Fruit fly (Drosophila melanogaster) S2 (cell line): ENCODE results near the gene CG34296.

ENCODE experiments used
- CG8478 ChIP-seq: fragments of >200 bp; optimal IDR thresholded peaks from 2 replicates; lab custom pipeline; 2018
- CTCF ChIP-seq, 2 experiments: fragments of >200 bp; optimal IDR thresholded peaks; 2 replicates each; lab custom pipeline; 2018

The CG34296 gene

DNA sequence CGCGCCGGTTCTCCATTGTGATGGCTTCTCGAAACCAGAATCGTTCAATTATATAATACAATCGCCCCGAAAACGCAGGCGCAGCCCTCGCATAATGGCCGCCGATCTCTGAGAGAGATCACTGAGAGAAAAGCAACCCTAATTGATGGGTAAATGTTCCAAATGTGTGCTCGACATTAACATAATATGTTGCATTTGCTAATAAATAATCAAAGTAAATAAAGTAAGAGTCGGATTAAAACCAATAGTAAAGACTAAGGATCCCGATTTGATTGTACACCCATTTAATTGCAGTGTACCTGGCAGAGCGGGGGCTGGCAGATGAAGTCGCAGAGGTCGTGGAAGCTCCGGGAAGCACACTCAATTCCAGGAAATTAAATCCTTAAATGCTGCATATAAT, 17.8 kb upstream of the CG34296 start:
- TF ChIP-seq CTCF (optimal IDR thresholded peaks at IDR 0.05; lab: Kevin White, UChicago), result no peak
- no peak for TF ChIP-seq CG8478 (lab: Kevin White, UChicago)

DNA sequence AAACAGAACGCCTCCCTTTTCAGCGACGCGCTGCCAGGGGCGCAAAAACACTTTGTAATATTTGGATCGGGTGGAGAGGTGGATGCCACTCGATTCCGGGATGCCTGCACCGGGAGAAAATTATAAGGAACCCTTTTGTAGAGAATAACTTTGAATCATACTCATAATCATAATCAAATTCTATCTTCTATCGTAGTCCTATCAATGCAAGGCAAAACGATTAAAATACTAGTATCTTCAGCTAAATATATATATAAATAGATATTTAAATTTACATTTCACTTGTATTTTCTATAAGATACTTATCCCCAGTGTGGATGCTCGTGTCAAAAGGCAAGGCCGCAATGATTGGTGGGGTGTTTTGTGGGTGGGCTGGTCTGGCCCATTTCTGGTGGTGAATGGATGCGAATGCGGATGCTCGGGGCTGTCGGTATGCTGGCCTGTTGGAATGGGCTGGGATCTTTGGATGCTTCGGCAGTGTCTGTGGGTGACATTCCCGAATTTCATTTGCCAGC, 16.5 kb upstream of the CG34296 start:
- TF ChIP-seq CG8478 (lab: Kevin White, UChicago), result no peak

DNA sequence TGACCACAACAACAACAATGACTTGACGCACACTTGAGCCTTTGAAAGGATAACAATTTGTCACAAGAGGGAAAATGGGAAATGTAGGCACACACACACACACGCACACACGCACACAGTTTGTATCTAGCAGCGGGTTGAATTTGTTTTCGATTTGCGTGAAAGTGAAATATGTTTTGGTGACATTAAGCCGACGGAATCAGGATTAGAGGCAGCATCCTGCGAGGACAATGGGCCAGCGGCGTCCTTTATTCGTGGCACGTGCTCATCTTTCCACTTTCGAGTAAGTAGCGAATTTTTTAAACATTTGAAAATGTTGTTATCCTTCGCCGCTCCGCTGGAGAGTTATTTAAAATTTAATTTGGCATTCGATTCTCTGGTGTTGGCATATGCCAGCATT, 15.1 kb upstream of the CG34296 start:
- TF ChIP-seq CG8478 (lab: Kevin White, UChicago), result no peak
- no peak for TF ChIP-seq CTCF (optimal IDR thresholded peaks at IDR 0.05; lab: Kevin White, UChicago)

DNA sequence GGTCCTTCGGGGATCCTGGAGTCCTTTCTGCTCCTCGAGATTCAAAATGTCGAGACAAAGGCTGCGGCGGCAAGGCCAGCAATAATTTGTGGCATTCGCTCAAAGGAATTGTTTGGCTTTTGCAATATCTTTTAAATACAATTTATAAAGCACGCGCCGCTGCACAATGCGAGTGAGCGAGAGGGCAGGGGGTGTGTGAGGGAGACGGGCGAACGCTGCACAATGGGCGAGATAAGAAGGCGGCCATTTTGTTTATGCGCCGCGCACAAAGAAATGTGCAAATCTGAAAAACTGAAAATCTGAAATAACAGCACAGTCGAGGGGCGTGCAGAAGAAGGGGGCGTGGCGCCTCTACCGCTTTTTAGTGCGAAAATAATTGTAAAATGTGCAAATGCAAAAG, 14.0 kb upstream of the CG34296 start:
- no peak for TF ChIP-seq CTCF (optimal IDR thresholded peaks at IDR 0.05; lab: Kevin White, UChicago)
- no peak for TF ChIP-seq CG8478 (lab: Kevin White, UChicago)

DNA sequence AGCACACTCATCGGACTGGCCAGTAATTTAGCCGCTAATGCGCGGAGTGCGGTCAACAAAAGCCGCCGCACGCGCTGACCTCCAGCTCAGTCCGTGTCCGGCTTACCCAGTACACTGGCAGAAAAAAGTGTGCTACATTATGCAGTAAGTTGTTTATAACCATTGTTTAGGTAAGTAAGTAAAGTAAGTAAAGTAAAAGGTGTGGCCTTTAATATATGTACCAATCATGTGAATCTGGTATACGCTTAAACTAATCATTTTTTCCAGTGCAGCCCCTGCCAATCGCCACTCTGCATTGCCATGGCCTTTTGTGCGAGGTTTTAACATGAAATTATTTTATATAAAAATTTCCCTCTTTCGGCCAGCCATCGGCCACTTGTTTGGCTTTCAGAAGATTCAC, 10.9 kb upstream of the CG34296 start:
- TF ChIP-seq CG8478 (lab: Kevin White, UChicago), result no peak
- TF ChIP-seq CTCF (optimal IDR thresholded peaks at IDR 0.05; lab: Kevin White, UChicago), result no peak

DNA sequence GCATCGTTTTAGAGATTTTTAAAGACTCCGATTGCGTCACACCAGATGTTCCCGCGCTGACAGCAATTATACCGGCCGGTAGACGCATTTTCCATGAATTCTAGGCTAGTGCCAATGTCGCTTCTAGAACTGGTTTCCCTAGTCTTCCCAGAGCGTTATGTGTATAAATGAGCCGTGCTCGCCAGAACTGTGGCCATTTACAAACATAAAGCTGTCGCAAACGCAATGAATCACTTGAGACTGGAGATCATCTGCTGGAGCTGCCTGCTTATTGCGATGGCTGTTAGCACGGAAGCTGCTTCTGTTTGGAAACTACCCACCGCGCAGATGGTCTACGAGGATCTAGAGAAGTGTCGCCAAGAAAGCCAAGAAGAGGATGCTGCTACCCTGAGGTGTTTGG, 8.0 kb upstream of the CG34296 start, which contains the start of gene Obp99d:
Gene Obp99d (plus strand): TSS at position 192 of the 400 bp plus-strand sequence.
- TF ChIP-seq CG8478 (lab: Kevin White, UChicago) (no peak), CTCF (optimal IDR thresholded peaks at IDR 0.05; lab: Kevin White, UChicago) (peak in 1 of 2 experiments; percentile 22)

DNA sequence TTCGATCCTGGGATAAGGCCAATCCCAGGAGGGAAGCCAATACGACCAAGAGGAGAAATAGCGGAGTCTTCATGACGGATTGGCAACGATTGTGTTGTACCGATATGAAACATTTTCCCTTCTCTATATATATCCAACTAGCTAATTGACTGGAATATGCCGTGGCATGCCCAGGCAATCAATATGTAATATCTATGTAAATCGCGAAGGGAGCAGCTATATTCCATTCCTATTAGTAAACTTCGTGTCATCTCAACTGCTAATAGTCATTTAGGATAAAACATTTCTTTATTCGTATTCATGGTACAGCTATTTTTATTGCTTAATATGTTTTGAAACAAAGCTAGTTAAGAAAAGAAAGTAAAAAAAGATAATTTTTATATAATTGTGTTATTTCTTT, 7.1 kb upstream of the CG34296 start, which contains the start of gene Dup99B:
Gene Dup99B (minus strand): TSS at position 101 of the 400 bp plus-strand sequence.
- TF ChIP-seq CTCF (optimal IDR thresholded peaks at IDR 0.05; lab: Kevin White, UChicago) (no peak), CG8478 (lab: Kevin White, UChicago) (no peak)

DNA sequence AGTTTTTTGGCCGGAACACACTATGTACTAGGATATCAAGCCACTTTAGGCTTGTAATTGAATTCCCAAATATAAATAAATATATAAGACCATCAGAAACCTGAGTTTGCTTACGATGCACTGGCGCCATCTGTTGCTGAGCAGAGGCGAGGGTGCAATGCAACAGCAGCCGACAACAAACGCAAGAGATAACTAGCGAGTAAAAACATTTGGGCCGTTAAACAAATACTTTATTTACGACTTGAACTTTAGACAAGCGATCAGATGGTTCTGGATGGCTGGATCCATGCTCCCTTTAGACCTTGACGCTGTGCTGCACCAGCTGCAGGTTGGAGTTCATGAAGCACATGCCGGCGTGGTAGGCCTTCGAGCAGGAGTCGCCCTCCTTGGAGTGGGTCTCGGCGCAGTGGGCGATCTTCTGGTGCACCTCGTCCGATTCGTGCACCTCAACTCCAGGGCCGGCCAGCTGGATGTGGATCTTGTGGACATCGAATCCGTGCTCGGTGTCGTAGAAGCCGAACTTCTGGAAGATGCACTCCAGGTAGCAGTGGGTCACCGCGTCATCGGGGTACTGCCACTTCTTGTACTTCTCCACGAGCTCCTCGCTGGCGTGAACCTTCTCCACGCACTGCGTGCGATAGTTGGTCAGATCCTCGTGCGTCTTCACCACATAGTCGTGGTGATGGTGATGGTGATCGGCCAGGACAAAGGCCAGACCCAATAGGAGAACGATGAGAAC, 6.1 kb upstream of the CG34296 start:
- peak; percentile 84 to 88 for TF ChIP-seq CTCF (optimal IDR thresholded peaks at IDR 0.05; lab: Kevin White, UChicago)
- TF ChIP-seq CG8478 (lab: Kevin White, UChicago), result no peak

DNA sequence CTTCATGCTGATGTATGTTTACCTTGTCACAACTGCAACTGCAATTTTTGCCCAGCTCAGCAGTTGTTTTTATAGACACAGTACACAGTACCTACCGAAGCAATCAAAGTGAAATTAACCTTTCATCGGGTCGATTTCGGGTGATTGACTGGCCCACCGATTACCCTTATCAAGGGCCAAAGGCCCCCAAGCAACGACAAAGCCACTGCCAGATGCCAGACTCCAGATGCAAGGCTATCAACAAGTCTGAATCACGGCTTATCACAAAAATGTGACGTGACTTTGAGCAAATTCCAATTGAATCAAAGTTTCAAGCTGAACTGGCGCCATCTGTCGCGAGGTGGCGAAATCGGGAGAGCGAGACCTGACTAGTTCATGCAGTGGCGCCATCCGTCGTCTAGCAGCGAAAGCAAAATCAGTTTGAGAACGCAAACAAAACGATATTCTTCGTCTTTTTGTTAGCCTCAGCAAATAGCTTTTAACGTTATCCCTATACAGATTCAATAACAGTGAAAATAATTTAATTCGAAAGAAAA, 5.5 kb upstream of the CG34296 start, which contains the start of gene Obp99b:
Gene Obp99b (minus strand): TSS at position 115 of the 536 bp plus-strand sequence.
- TF ChIP-seq CTCF (optimal IDR thresholded peaks at IDR 0.05; lab: Kevin White, UChicago) (peak; percentile 96 to 98), CG8478 (lab: Kevin White, UChicago) (no peak)

DNA sequence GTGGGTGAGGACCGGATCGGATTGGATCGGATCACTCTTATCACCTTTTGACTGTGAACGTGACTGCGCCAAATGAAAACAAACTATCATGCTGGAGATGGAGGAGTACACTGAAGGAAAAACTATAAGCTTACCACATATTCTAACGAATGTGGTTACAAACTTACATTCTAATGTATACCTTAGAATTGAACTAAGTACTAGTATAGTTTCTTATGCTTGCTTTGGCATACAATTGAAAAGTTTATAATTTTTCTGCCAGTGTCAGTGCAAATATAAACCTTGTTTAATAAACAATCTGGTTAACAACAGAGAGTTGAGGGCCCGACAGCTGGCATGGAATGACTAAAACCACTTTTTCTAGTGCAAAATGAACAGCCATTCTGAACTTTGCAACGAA, 4.8 kb upstream of the CG34296 start:
- TF ChIP-seq CTCF (optimal IDR thresholded peaks at IDR 0.05; lab: Kevin White, UChicago) (no peak), CG8478 (lab: Kevin White, UChicago) (no peak)

DNA sequence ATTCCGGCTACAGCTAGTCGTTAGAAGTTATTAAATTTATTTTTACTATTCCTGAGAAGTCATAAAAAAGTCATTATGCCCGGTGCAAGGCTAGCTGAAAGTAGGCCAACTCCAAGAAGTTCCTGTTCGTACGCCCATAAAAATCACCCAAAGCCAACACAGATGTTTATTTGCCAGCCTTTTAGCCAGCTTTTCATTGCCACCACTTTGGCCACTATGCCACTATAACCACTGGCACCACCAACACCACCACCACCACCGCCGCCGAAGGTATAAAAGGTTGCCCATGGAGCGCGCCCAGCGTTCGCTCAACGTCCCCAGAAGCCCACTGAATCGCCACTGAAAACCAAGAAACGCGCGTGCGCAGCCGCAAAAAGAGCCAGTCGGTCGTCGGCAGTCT, 4.0 kb upstream of the CG34296 start, which contains the start of gene CG15506:
Gene CG15506 (plus strand): TSS at position 301 of the 400 bp plus-strand sequence.
- TF ChIP-seq CG8478 (lab: Kevin White, UChicago), result no peak
- TF ChIP-seq CTCF (optimal IDR thresholded peaks at IDR 0.05; lab: Kevin White, UChicago), result no peak

DNA sequence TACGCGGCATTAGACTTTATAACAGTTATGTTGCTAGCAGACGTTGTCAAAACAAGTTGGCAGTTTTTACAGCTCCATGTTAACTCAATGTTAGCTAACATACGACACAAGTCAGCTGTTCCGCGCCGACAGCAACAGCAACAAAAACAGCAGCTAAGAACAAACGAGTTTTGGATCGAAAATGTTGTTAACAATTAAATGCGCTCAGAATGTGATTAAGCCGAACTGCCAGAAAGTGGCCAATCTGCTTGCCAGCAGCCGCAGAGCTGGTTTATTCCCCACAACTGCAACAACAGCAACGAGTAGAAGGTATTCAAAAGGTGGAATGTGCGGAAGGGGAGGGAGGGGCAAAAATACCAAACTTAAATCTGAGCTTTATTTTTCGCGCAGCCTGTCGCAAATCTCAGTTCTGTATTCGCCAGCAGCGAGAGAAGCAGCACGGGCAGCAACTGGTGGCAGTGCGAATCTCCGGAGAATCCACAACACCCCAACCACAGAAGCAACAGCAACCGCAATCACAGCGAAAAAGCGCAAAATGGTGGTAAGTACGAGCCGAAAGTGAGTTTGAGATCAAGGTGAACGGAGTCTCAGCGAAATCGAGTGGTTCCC, 814 bp downstream of the CG34296 start, which contains the start of gene Pcd:
Gene Pcd (plus strand): TSS at position 116 of the 609 bp plus-strand sequence.
- TF ChIP-seq CTCF (optimal IDR thresholded peaks at IDR 0.05; lab: Kevin White, UChicago), result no peak
- TF ChIP-seq CG8478 (lab: Kevin White, UChicago), result no peak

DNA sequence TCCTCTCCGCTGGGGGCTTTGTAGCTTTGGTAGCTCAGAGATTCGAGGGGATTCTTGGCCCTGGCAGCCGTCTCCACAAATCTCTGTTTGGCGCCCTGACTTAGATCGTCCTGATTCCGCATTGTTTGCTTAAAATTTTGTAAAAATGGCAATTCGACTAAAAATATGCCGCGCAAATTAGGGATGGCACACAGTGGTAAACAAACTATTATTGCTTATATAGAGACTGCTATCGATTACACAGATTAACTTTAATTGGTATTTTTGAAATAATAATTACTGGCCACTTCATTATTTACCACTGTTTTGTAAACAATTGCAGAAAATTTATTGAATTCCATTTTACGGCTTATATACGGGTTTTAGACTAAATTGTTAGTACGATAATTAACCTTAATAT, 2.4 kb downstream of the CG34296 start, which contains the start of the genes Naa40 and CG18731:
Gene Naa40 (minus strand): TSS at position 206 of the 400 bp plus-strand sequence.
Gene CG18731 (plus strand): TSS at position 283 of the 400 bp plus-strand sequence.
- no peak for TF ChIP-seq CG8478 (lab: Kevin White, UChicago)

DNA sequence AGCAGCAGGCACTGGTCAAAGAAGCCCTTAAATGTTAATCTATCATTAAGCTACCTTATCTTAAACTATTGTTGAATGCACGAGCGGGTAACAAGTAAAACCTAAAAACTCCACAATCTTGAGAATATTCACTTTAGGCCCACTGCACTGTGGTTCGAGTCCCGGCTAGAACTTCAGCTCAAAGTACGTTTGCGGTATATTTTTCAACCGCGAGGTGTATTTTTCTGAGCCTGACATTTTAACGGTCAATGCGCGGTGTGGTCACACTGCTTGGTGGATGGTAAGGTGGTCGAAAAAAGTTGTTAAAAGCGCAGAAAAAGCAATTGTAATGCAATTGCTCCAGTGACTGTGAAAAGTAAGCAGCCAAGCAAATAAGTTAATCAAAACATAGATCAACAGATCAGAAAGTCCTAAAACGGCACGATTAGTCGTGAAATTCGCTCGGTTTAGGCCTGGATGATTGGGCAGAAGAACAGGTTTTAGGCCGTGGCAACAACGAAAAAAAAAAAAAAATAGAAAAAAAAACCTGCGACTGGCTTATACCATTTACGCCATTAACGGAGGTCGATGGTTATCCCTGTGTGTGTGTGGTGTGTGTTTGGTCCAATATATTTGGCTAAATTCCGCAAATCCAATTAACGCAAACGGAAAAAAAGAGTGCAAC, 3.4 kb downstream of the CG34296 start, which contains the start of gene Kul:
Gene Kul (plus strand): TSS at position 254 of the 664 bp plus-strand sequence.
- TF ChIP-seq CTCF (optimal IDR thresholded peaks at IDR 0.05; lab: Kevin White, UChicago) (peak; percentile 52), CG8478 (lab: Kevin White, UChicago) (no peak)
